Fruit fly (Drosophila melanogaster) whole organism, embryonic: ENCODE measurements around the gene CG13838.

ENCODE experiments used
- Ada2b ChIP-seq: fragments of 200-800 bp; sonication (Bioruptor generic); IDR thresholded peaks from 2 replicates; pipeline ENCODE4 v1.3.6; 2022; ENCODE audit warnings: missing biosample characterization, missing genetic modification characterization
- B-H1 ChIP-seq: fragments of 200-800 bp; sonication (Bioruptor generic); IDR thresholded peaks from 3 replicates; pipeline ENCODE4 v1.3.6; 2022; ENCODE audit warnings: missing biosample characterization, missing genetic modification characterization
- Blimp-1 ChIP-seq: fragments of 200-800 bp; sonication (Bioruptor generic); optimal IDR thresholded peaks from 3 replicates; lab custom pipeline; 2018; ENCODE audit warnings: missing biosample characterization, missing genetic modification characterization, mild to moderate bottlenecking, moderate library complexity, missing genetic modification reagents
- CG10366 ChIP-seq: fragments of 200-800 bp; sonication (Bioruptor generic); IDR thresholded peaks from 2 replicates; pipeline ENCODE4 v1.3.6; 2022; ENCODE audit warnings: missing biosample characterization, missing genetic modification characterization
- CG12299 ChIP-seq: fragments of 200-800 bp; sonication (Bioruptor generic); optimal IDR thresholded peaks from 2 replicates; lab custom pipeline; 2018; ENCODE audit warnings: missing biosample characterization, mild to moderate bottlenecking, missing genetic modification characterization
- CG1233 ChIP-seq: fragments of 200-800 bp; sonication (Bioruptor generic); optimal IDR thresholded peaks from 4 replicates; lab custom pipeline; 2018; ENCODE audit warnings: missing biosample characterization, mild to moderate bottlenecking, missing genetic modification characterization
- CG12391 ChIP-seq: fragments of 200-800 bp; sonication (Bioruptor generic); optimal IDR thresholded peaks from 3 replicates; lab custom pipeline; 2018; ENCODE audit warnings: missing biosample characterization, mild to moderate bottlenecking, missing genetic modification characterization, moderate library complexity
- CG13123 ChIP-seq: fragments of 200-800 bp; sonication (Bioruptor generic); optimal IDR thresholded peaks from 2 replicates; lab custom pipeline; 2016; ENCODE audit warnings: missing biosample characterization, missing genetic modification characterization
- CG13624 ChIP-seq: fragments of 200-800 bp; sonication (Bioruptor generic); optimal IDR thresholded peaks from 2 replicates; lab custom pipeline; 2016; ENCODE audit warnings: missing biosample characterization, missing genetic modification characterization
- CG13894 ChIP-seq: fragments of 200-800 bp; sonication (Bioruptor generic); optimal IDR thresholded peaks from 3 replicates; lab custom pipeline; 2018; ENCODE audit warnings: missing biosample characterization, mild to moderate bottlenecking, missing genetic modification characterization, moderate library complexity
- CG14667 ChIP-seq: fragments of 200-800 bp; sonication (Bioruptor generic); IDR thresholded peaks from 2 replicates; pipeline ENCODE4 v1.3.6; 2022; ENCODE audit warnings: missing biosample characterization, missing genetic modification characterization
- CG15269 ChIP-seq: fragments of 200-800 bp; sonication (Bioruptor generic); optimal IDR thresholded peaks from 2 replicates; lab custom pipeline; 2018; ENCODE audit warnings: missing biosample characterization, mild to moderate bottlenecking, missing genetic modification characterization, moderate library complexity
- CG15514 ChIP-seq: fragments of 200-800 bp; sonication (Bioruptor generic); optimal IDR thresholded peaks from 3 replicates; lab custom pipeline; 2017; ENCODE audit warnings: missing biosample characterization, missing genetic modification characterization, mild to moderate bottlenecking, moderate library complexity, missing genetic modification reagents
- CG17359 ChIP-seq: fragments of 200-800 bp; sonication (Bioruptor generic); optimal IDR thresholded peaks from 3 replicates; lab custom pipeline; 2018; ENCODE audit warnings: missing biosample characterization, mild to moderate bottlenecking, missing genetic modification characterization, moderate library complexity
- CG17802 ChIP-seq: fragments of 200-800 bp; sonication (Bioruptor generic); optimal IDR thresholded peaks from 2 replicates; lab custom pipeline; 2018; ENCODE audit warnings: missing biosample characterization, mild to moderate bottlenecking, missing genetic modification characterization, moderate library complexity
- CG18599 ChIP-seq: fragments of 200-800 bp; sonication (Bioruptor generic); optimal IDR thresholded peaks from 3 replicates; lab custom pipeline; 2017; ENCODE audit warnings: missing biosample characterization, missing genetic modification characterization, mild to moderate bottlenecking, moderate library complexity, missing genetic modification reagents
- CG4730 ChIP-seq: fragments of 200-800 bp; sonication (Bioruptor generic); IDR thresholded peaks from 2 replicates; pipeline ENCODE4 v1.3.6; 2022; ENCODE audit warnings: missing biosample characterization, missing genetic modification characterization
- CG4820 ChIP-seq: fragments of 200-800 bp; sonication (Bioruptor generic); optimal IDR thresholded peaks from 3 replicates; lab custom pipeline; 2016; ENCODE audit warnings: missing biosample characterization, missing genetic modification characterization
- CG5953 ChIP-seq: fragments of 200-800 bp; sonication (Bioruptor generic); IDR thresholded peaks from 2 replicates; pipeline ENCODE4 v1.3.6; 2022; ENCODE audit warnings: missing biosample characterization, missing genetic modification characterization
- CG7839 ChIP-seq: fragments of 200-800 bp; sonication (Bioruptor generic); optimal IDR thresholded peaks from 3 replicates; lab custom pipeline; 2018; ENCODE audit warnings: missing biosample characterization, mild to moderate bottlenecking, missing genetic modification characterization, moderate library complexity
- CG9727 ChIP-seq: fragments of 200-800 bp; sonication (Bioruptor generic); optimal IDR thresholded peaks from 3 replicates; lab custom pipeline; 2017; ENCODE audit warnings: missing biosample characterization, mild to moderate bottlenecking, missing genetic modification characterization
- Dek ChIP-seq: fragments of 200-800 bp; sonication (Bioruptor generic); optimal IDR thresholded peaks from 3 replicates; lab custom pipeline; 2019; ENCODE audit warnings: missing biosample characterization, mild to moderate bottlenecking, missing genetic modification characterization, moderate library complexity
- Dip3 ChIP-seq: fragments of 200-800 bp; sonication (Bioruptor generic); optimal IDR thresholded peaks from 3 replicates; lab custom pipeline; 2016; ENCODE audit warnings: missing biosample characterization, missing genetic modification characterization
- Fer2 ChIP-seq: fragments of 200-800 bp; sonication (Bioruptor generic); optimal IDR thresholded peaks from 2 replicates; lab custom pipeline; 2018; ENCODE audit warnings: missing biosample characterization, mild to moderate bottlenecking, missing genetic modification characterization, moderate library complexity
- GATAe ChIP-seq: fragments of 200-800 bp; sonication (Bioruptor generic); conservative IDR thresholded peaks from 2 replicates; pipeline ENCODE4 v1.3.6; 2022; ENCODE audit warnings: missing biosample characterization, missing genetic modification characterization
- Hey ChIP-seq: fragments of 200-800 bp; sonication (Bioruptor generic); optimal IDR thresholded peaks from 3 replicates; lab custom pipeline; 2018; ENCODE audit warnings: missing biosample characterization, mild to moderate bottlenecking, missing genetic modification characterization
- Mad ChIP-seq: fragments of 200-800 bp; sonication (Bioruptor generic); optimal IDR thresholded peaks from 2 replicates; lab custom pipeline; 2016; ENCODE audit warnings: missing biosample characterization, missing genetic modification characterization
- NFAT ChIP-seq: fragments of 200-800 bp; sonication (Bioruptor generic); IDR thresholded peaks from 2 replicates; pipeline ENCODE4 v1.3.6; 2022; ENCODE audit warnings: missing biosample characterization, missing genetic modification characterization
- Oaz ChIP-seq: fragments of 200-800 bp; sonication (Bioruptor generic); IDR thresholded peaks from 2 replicates; pipeline ENCODE4 v1.3.6; 2022; ENCODE audit warnings: missing biosample characterization, missing genetic modification characterization
- Pdp1 ChIP-seq, 2 experiments: fragments of 200-800 bp; sonication (Bioruptor generic); optimal IDR thresholded peaks; 3 replicates each; lab custom pipeline; 2016; ENCODE audit warnings: missing biosample characterization in 2 of 2, missing genetic modification characterization in 2 of 2, mild to moderate bottlenecking in 1 of 2, moderate library complexity in 1 of 2
- Poxn ChIP-seq: fragments of 200-800 bp; sonication (Bioruptor generic); IDR thresholded peaks from 2 replicates; pipeline ENCODE4 v1.3.6; 2022; ENCODE audit warnings: missing biosample characterization, missing genetic modification characterization
- Side ChIP-seq: fragments of 200-800 bp; sonication (Bioruptor generic); optimal IDR thresholded peaks from 2 replicates; lab custom pipeline; 2016; ENCODE audit warnings: missing biosample characterization, missing genetic modification characterization
- Trl ChIP-seq, 3 experiments: fragments of >200 bp in 2 of 3; fragments of 200-800 bp in 1 of 3; sonication (Bioruptor generic) in 1 of 3; optimal IDR thresholded peaks; 2 replicates in 1 of 3; 3 replicates in 2 of 3; lab custom pipeline; 2016 to 2017; ENCODE audit warnings: missing biosample characterization in 1 of 3, missing genetic modification characterization in 1 of 3
- az2 ChIP-seq: fragments of 200-800 bp; sonication (Bioruptor generic); optimal IDR thresholded peaks from 3 replicates; lab custom pipeline; 2016; ENCODE audit warnings: missing biosample characterization, missing genetic modification characterization
- bab2 ChIP-seq: fragments of 200-800 bp; sonication (Bioruptor generic); optimal IDR thresholded peaks from 2 replicates; lab custom pipeline; 2016; ENCODE audit warnings: missing biosample characterization, missing genetic modification characterization
- br ChIP-seq: fragments of >200 bp; optimal IDR thresholded peaks from 2 replicates; lab custom pipeline; 2017
- dysf ChIP-seq: fragments of 200-800 bp; sonication (Bioruptor generic); IDR thresholded peaks from 3 replicates; pipeline ENCODE4 v1.3.6; 2022; ENCODE audit warnings: missing biosample characterization, missing genetic modification characterization
- ems ChIP-seq: fragments of 200-800 bp; sonication (Bioruptor generic); optimal IDR thresholded peaks from 3 replicates; lab custom pipeline; 2016; ENCODE audit warnings: missing biosample characterization, missing genetic modification characterization
- esg ChIP-seq: fragments of 200-800 bp; sonication (Bioruptor generic); conservative IDR thresholded peaks from 2 replicates; pipeline ENCODE4 v1.3.6; 2022; ENCODE audit warnings: missing biosample characterization, missing genetic modification characterization
- fd3F ChIP-seq: fragments of 200-800 bp; sonication (Bioruptor generic); optimal IDR thresholded peaks from 2 replicates; lab custom pipeline; 2018; ENCODE audit warnings: missing biosample characterization, mild to moderate bottlenecking, missing genetic modification characterization, moderate library complexity
- hb ChIP-seq: fragments of 200-800 bp; sonication (Bioruptor generic); IDR thresholded peaks from 3 replicates; pipeline ENCODE4 v1.3.6; 2022; ENCODE audit warnings: missing biosample characterization, missing genetic modification characterization; ENCODE audit not compliant: partially characterized antibody
- ken ChIP-seq: fragments of 200-800 bp; sonication (Bioruptor generic); IDR thresholded peaks from 3 replicates; pipeline ENCODE4 v1.3.6; 2022; ENCODE audit warnings: missing biosample characterization, missing genetic modification characterization
- lab ChIP-seq: fragments of 200-800 bp; sonication (Bioruptor generic); optimal IDR thresholded peaks from 3 replicates; lab custom pipeline; 2017; ENCODE audit warnings: missing biosample characterization, missing genetic modification characterization, mild to moderate bottlenecking, moderate library complexity, missing genetic modification reagents
- sens ChIP-seq: fragments of 200-800 bp; sonication (Bioruptor generic); peaks from one replicate; lab custom pipeline; 2016; ENCODE audit warnings: missing biosample characterization, missing genetic modification characterization
- seq ChIP-seq: fragments of 200-800 bp; sonication (Bioruptor generic); IDR thresholded peaks from 2 replicates; pipeline ENCODE4 v1.3.6; 2022; ENCODE audit warnings: missing biosample characterization, missing genetic modification characterization
- ttk ChIP-seq: fragments of 200-800 bp; sonication (Bioruptor generic); IDR thresholded peaks from 2 replicates; pipeline ENCODE4 v2.1.2; 2022; ENCODE audit warnings: missing biosample characterization, missing genetic modification characterization
- tx ChIP-seq: fragments of 200-800 bp; sonication (Bioruptor generic); optimal IDR thresholded peaks from 2 replicates; lab custom pipeline; 2016; ENCODE audit warnings: missing biosample characterization, missing genetic modification characterization
- unpg ChIP-seq: fragments of 200-800 bp; sonication (Bioruptor generic); optimal IDR thresholded peaks from 3 replicates; lab custom pipeline; 2018; ENCODE audit warnings: missing biosample characterization, mild to moderate bottlenecking, missing genetic modification characterization, moderate library complexity
- wor ChIP-seq: fragments of 200-800 bp; sonication (Bioruptor generic); IDR thresholded peaks from 2 replicates; pipeline ENCODE4 v1.3.6; 2022; ENCODE audit warnings: missing biosample characterization, missing genetic modification characterization
- zfh1 ChIP-seq: fragments of 200-800 bp; sonication (Bioruptor generic); IDR thresholded peaks from 3 replicates; pipeline ENCODE4 v1.3.6; 2022; ENCODE audit warnings: missing biosample characterization, missing genetic modification characterization

Gene CG13838

DNA sequence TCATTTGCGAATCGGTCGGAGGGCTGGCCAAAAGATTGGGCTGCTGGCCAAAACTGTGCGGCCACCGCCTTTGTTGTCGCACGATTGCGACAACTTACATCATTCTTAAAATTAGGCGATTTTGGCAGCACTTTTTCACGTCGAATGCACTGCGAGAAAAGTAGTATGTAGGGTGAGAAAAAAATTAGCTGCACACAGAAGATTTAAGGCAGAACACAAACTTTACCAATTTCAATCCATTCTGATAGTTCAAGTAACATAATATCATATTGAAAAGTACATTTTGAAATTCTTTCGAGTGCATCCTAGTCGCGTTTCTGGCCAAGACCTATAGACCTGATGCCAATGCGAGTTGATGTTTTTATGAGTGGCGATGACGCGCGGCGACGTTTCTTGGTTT lies 13.5 kb upstream of the CG13838 start (continued):
- TF ChIP-seq CG18599 (GFP tag; lab: Kevin White, UChicago), result peak; percentile 43
- TF ChIP-seq CG17359, result no peak
- TF ChIP-seq ems (GFP tag; lab: Kevin White, UChicago), result peak; percentile 38
- peak; percentile 68 for TF ChIP-seq lab (GFP tag; lab: Kevin White, UChicago)
- TF ChIP-seq Pdp1 (GFP tag; optimal IDR thresholded peaks at IDR 0.05; lab: Kevin White, UChicago), result peak; percentile 58 to 64
- peak; percentile 58; the same call in 2 of the 3 replicates for TF ChIP-seq B-H1 (GFP tag; lab: Robert Waterston, UW)
- TF ChIP-seq esg (GFP tag; lab: Robert Waterston, UW), result peak; percentile 62
- peak; percentile 64 for TF ChIP-seq CG7839 (tag; lab: Kevin White, UChicago)
- TF ChIP-seq Side (GFP tag; lab: Kevin White, UChicago), result peak; percentile 14
- TF ChIP-seq CG15269, result peak; percentile 47
- TF ChIP-seq Trl (optimal IDR thresholded peaks at IDR 0.05; lab: Kevin White, UChicago), result no peak
- TF ChIP-seq Trl (GFP tag; optimal IDR thresholded peaks at IDR 0.05; lab: Kevin White, UChicago), result peak; percentile 36
- TF ChIP-seq GATAe (GFP tag; lab: Robert Waterston, UW), result peak; percentile 11; the same call in 1 of the 2 replicates
- peak; percentile 55 for TF ChIP-seq unpg (GFP tag; lab: Kevin White, UChicago)
- peak; percentile 60 for TF ChIP-seq fd3F (GFP tag; lab: Kevin White, UChicago)
- TF ChIP-seq CG1233 (GFP tag; lab: Kevin White, UChicago), result peak; percentile 21
- TF ChIP-seq hb (GFP tag; lab: Robert Waterston, UW), result no peak
- TF ChIP-seq az2 (GFP tag; lab: Kevin White, UChicago), result peak; percentile 51
- no peak for TF ChIP-seq Fer2 (tag; lab: Kevin White, UChicago)
- TF ChIP-seq CG14667 (GFP tag; lab: Robert Waterston, UW), result no peak
- TF ChIP-seq dysf, result peak; percentile 79; the same call in 2 of the 3 replicates
- no peak for TF ChIP-seq wor
- TF ChIP-seq CG15514 (GFP tag; lab: Kevin White, UChicago), result peak; percentile 17
- TF ChIP-seq tx (GFP tag; lab: Kevin White, UChicago), result peak; percentile 19
- TF ChIP-seq bab2 (GFP tag; lab: Kevin White, UChicago), result peak; percentile 58
- TF ChIP-seq CG4730 (GFP tag; lab: Robert Waterston, UW), result peak; percentile 44; the same call in 1 of the 2 replicates
- peak; percentile 38 for TF ChIP-seq CG9727
- 0 out of 3 replicates have a peak, but pooled peaks have one; percentile 12 for TF ChIP-seq ken
- TF ChIP-seq Dek, result peak; percentile 37
- no peak for TF ChIP-seq CG13894 (tag; lab: Kevin White, UChicago)
- peak; percentile 41; the same call in 1 of the 2 replicates for TF ChIP-seq Oaz
- TF ChIP-seq Poxn (GFP tag; lab: Robert Waterston, UW), result peak; percentile 65
- no peak for TF ChIP-seq CG17802 (tag; lab: Kevin White, UChicago)
- peak; percentile 18 for TF ChIP-seq CG4820 (GFP tag; lab: Kevin White, UChicago)
- no peak for TF ChIP-seq CG5953
- peak; percentile 70 for TF ChIP-seq CG13624
- peak; percentile 75 for TF ChIP-seq NFAT
- peak; percentile 58 for TF ChIP-seq CG10366 (GFP tag; lab: Robert Waterston, UW)
- TF ChIP-seq Mad (GFP tag; lab: Kevin White, UChicago), result peak; percentile 3
- no peak for TF ChIP-seq Hey (tag; lab: Kevin White, UChicago)
- peak; percentile 60 for TF ChIP-seq Dip3 (GFP tag; lab: Kevin White, UChicago)
- TF ChIP-seq seq (GFP tag; lab: Robert Waterston, UW), result peak; percentile 16; the same call in 1 of the 2 replicates
- TF ChIP-seq br (lab: Kevin White, UChicago), result no peak
- no peak for TF ChIP-seq CG12299 (tag; lab: Kevin White, UChicago)
- peak; percentile 16 for TF ChIP-seq Blimp-1 (GFP tag; lab: Kevin White, UChicago)
- peak; percentile 78 for TF ChIP-seq Ada2b (GFP tag; lab: Robert Waterston, UW)
- 0 out of 2 replicates have a peak, but pooled peaks have one; percentile 28 for TF ChIP-seq ttk (GFP tag; lab: Robert Waterston, UW)
- TF ChIP-seq zfh1 (GFP tag; lab: Robert Waterston, UW), result peak; percentile 51; the same call in 1 of the 3 replicates
- TF ChIP-seq CG13123, result no peak
- peak; percentile 81 for TF ChIP-seq sens
- TF ChIP-seq CG12391 (tag; lab: Kevin White, UChicago), result peak; percentile 32
